Fruit fly (Drosophila melanogaster) whole organism, embryonic: ENCODE measurements around the gene CG14383.
A peak's percentile ranks its signal among the peaks of the same experiment; 100 is the strongest.

Experiments used
- Abd-B ChIP-seq: fragments of 200-800 bp; sonication (Bioruptor generic); optimal IDR thresholded peaks from 2 replicates; lab custom pipeline; 2018; ENCODE audit warnings: missing biosample characterization, mild to moderate bottlenecking, missing genetic modification characterization, moderate library complexity
- Ada2b ChIP-seq: fragments of 200-800 bp; sonication (Bioruptor generic); IDR thresholded peaks from 2 replicates; pipeline ENCODE4 v1.3.6; 2022; ENCODE audit warnings: missing biosample characterization, missing genetic modification characterization
- Bteb2 ChIP-seq: fragments of 200-800 bp; sonication (Bioruptor generic); optimal IDR thresholded peaks from 2 replicates; lab custom pipeline; 2016; ENCODE audit warnings: missing biosample characterization, missing genetic modification characterization
- CG10565 ChIP-seq: fragments of 200-800 bp; sonication (Bioruptor generic); optimal IDR thresholded peaks from 3 replicates; lab custom pipeline; 2016; ENCODE audit warnings: missing biosample characterization, mild to moderate bottlenecking, missing genetic modification characterization
- CG10654 ChIP-seq: fragments of 200-800 bp; sonication (Bioruptor generic); optimal IDR thresholded peaks from 2 replicates; lab custom pipeline; 2016; ENCODE audit warnings: missing biosample characterization, missing genetic modification characterization
- CG11504 ChIP-seq: fragments of 200-800 bp; sonication (Bioruptor generic); optimal IDR thresholded peaks from 3 replicates; lab custom pipeline; 2019; ENCODE audit warnings: missing biosample characterization, mild to moderate bottlenecking, missing genetic modification characterization, moderate library complexity
- CG11695 ChIP-seq: fragments of 200-800 bp; sonication (Bioruptor generic); IDR thresholded peaks from 3 replicates; pipeline ENCODE4 v1.3.6; 2022; ENCODE audit warnings: missing biosample characterization, missing genetic modification characterization
- CG11696 ChIP-seq: fragments of 200-800 bp; sonication (Bioruptor generic); IDR thresholded peaks from 2 replicates; pipeline ENCODE4 v1.3.6; 2022; ENCODE audit warnings: missing biosample characterization, missing genetic modification characterization
- CG12071 ChIP-seq: fragments of 200-800 bp; sonication (Bioruptor generic); optimal IDR thresholded peaks from 3 replicates; lab custom pipeline; 2018; ENCODE audit warnings: missing biosample characterization, mild to moderate bottlenecking, missing genetic modification characterization
- CG1233 ChIP-seq: fragments of 200-800 bp; sonication (Bioruptor generic); optimal IDR thresholded peaks from 4 replicates; lab custom pipeline; 2018; ENCODE audit warnings: missing biosample characterization, mild to moderate bottlenecking, missing genetic modification characterization
- CG12659 ChIP-seq: fragments of 200-800 bp; sonication (Bioruptor generic); optimal IDR thresholded peaks from 3 replicates; lab custom pipeline; 2017; ENCODE audit warnings: mild to moderate bottlenecking, missing biosample characterization, missing genetic modification reagents, missing genetic modification characterization
- CG13624 ChIP-seq: fragments of 200-800 bp; sonication (Bioruptor generic); optimal IDR thresholded peaks from 2 replicates; lab custom pipeline; 2016; ENCODE audit warnings: missing biosample characterization, missing genetic modification characterization
- CG13775 ChIP-seq: fragments of 200-800 bp; sonication (Bioruptor generic); optimal IDR thresholded peaks from 3 replicates; lab custom pipeline; 2017; ENCODE audit warnings: missing biosample characterization, mild to moderate bottlenecking, missing genetic modification characterization
- CG1602 ChIP-seq: fragments of 200-800 bp; sonication (Bioruptor generic); optimal IDR thresholded peaks from 3 replicates; lab custom pipeline; 2016; ENCODE audit warnings: missing biosample characterization, missing genetic modification characterization
- CG1603 ChIP-seq: fragments of 200-800 bp; sonication (Bioruptor generic); optimal IDR thresholded peaks from 2 replicates; lab custom pipeline; 2019; ENCODE audit warnings: missing biosample characterization, mild to moderate bottlenecking, missing genetic modification characterization, moderate library complexity
- CG1647 ChIP-seq: fragments of 200-800 bp; sonication (Bioruptor generic); optimal IDR thresholded peaks from 3 replicates; lab custom pipeline; 2016; ENCODE audit warnings: missing biosample characterization, missing genetic modification characterization
- CG2875 ChIP-seq: fragments of 200-800 bp; sonication (Bioruptor generic); optimal IDR thresholded peaks from 2 replicates; lab custom pipeline; 2017; ENCODE audit warnings: missing biosample characterization, mild to moderate bottlenecking, missing genetic modification characterization, missing genetic modification reagents
- CG30403 ChIP-seq: fragments of 200-800 bp; sonication (Bioruptor generic); optimal IDR thresholded peaks from 3 replicates; lab custom pipeline; 2016; ENCODE audit warnings: missing biosample characterization, missing genetic modification characterization
- CG3995 ChIP-seq: fragments of 200-800 bp; sonication (Bioruptor generic); optimal IDR thresholded peaks from 3 replicates; lab custom pipeline; 2016; ENCODE audit warnings: missing biosample characterization, missing genetic modification characterization
- CG4282 ChIP-seq: fragments of 200-800 bp; sonication (Bioruptor generic); optimal IDR thresholded peaks from 2 replicates; lab custom pipeline; 2016; ENCODE audit warnings: missing biosample characterization, missing genetic modification characterization
- CG4328 ChIP-seq: fragments of 200-800 bp; sonication (Bioruptor generic); optimal IDR thresholded peaks from 3 replicates; lab custom pipeline; 2017; ENCODE audit warnings: missing biosample characterization, missing genetic modification reagents, missing genetic modification characterization
- CG4360 ChIP-seq: fragments of 200-800 bp; sonication (Bioruptor generic); IDR thresholded peaks from 2 replicates; pipeline ENCODE4 v1.3.6; 2022; ENCODE audit warnings: missing biosample characterization, missing genetic modification characterization
- CG6175 ChIP-seq: fragments of 200-800 bp; sonication (Bioruptor generic); IDR thresholded peaks from 3 replicates; pipeline ENCODE4 v1.3.6; 2022; ENCODE audit warnings: missing biosample characterization, missing genetic modification characterization
- CG8281 ChIP-seq: fragments of 200-800 bp; sonication (Bioruptor generic); optimal IDR thresholded peaks from 2 replicates; lab custom pipeline; 2018; ENCODE audit warnings: missing biosample characterization, mild to moderate bottlenecking, missing genetic modification characterization, moderate library complexity
- CG8388 ChIP-seq: fragments of 200-800 bp; sonication (Bioruptor generic); optimal IDR thresholded peaks from 2 replicates; lab custom pipeline; 2019; ENCODE audit warnings: missing biosample characterization, mild to moderate bottlenecking, missing genetic modification characterization, moderate library complexity
- CG9215 ChIP-seq: fragments of 200-800 bp; sonication (Bioruptor generic); IDR thresholded peaks from 2 replicates; pipeline ENCODE4 v1.3.6; 2022; ENCODE audit warnings: missing biosample characterization, missing genetic modification characterization
- Dip2 ChIP-seq: fragments of 200-800 bp; sonication (Bioruptor generic); IDR thresholded peaks from 2 replicates; pipeline ENCODE4 v1.3.6; 2022; ENCODE audit warnings: missing biosample characterization, missing genetic modification characterization
- ERR ChIP-seq: fragments of 200-800 bp; sonication (Bioruptor generic); optimal IDR thresholded peaks from 2 replicates; lab custom pipeline; 2016; ENCODE audit warnings: missing biosample characterization, missing genetic modification characterization
- Elba2 ChIP-seq: fragments of 200-800 bp; sonication (Bioruptor generic); optimal IDR thresholded peaks from 3 replicates; lab custom pipeline; 2016; ENCODE audit warnings: missing biosample characterization, missing genetic modification characterization
- H2.0 ChIP-seq: fragments of 200-800 bp; sonication (Bioruptor generic); IDR thresholded peaks from 2 replicates; pipeline ENCODE4 v1.3.6; 2022; ENCODE audit warnings: missing biosample characterization, missing genetic modification characterization
- Hr3 ChIP-seq: fragments of 200-800 bp; sonication (Bioruptor generic); optimal IDR thresholded peaks from 3 replicates; lab custom pipeline; 2016; ENCODE audit warnings: missing biosample characterization, missing genetic modification characterization
- Lhr ChIP-seq: fragments of 200-800 bp; sonication (Bioruptor generic); optimal IDR thresholded peaks from 3 replicates; lab custom pipeline; 2017; ENCODE audit warnings: mild to moderate bottlenecking, missing biosample characterization, missing genetic modification reagents, missing genetic modification characterization
- Lpt ChIP-seq: fragments of >200 bp; optimal IDR thresholded peaks from 2 replicates; lab custom pipeline; 2018; ENCODE audit warnings: missing biosample characterization, missing genetic modification characterization
- Mad ChIP-seq: fragments of 200-800 bp; sonication (Bioruptor generic); optimal IDR thresholded peaks from 2 replicates; lab custom pipeline; 2016; ENCODE audit warnings: missing biosample characterization, missing genetic modification characterization
- Sry-δ ChIP-seq: fragments of 200-800 bp; sonication (Bioruptor generic); optimal IDR thresholded peaks from 2 replicates; lab custom pipeline; 2016; ENCODE audit warnings: missing biosample characterization, missing genetic modification characterization
- TFAM ChIP-seq: fragments of 200-800 bp; sonication (Bioruptor generic); optimal IDR thresholded peaks from 2 replicates; lab custom pipeline; 2017; ENCODE audit warnings: missing biosample characterization, missing genetic modification characterization, inconsistent platforms
- Taf1 ChIP-seq: fragments of 200-800 bp; sonication (Bioruptor generic); IDR thresholded peaks from 2 replicates; pipeline ENCODE4 v1.3.6; 2022; ENCODE audit warnings: missing biosample characterization, missing genetic modification characterization
- cad ChIP-seq: fragments of >200 bp; optimal IDR thresholded peaks from 2 replicates; lab custom pipeline; 2017; ENCODE audit warnings: missing biosample characterization, missing genetic modification characterization
- corto ChIP-seq: fragments of 200-800 bp; sonication (Bioruptor generic); optimal IDR thresholded peaks from 2 replicates; lab custom pipeline; 2016; ENCODE audit warnings: missing biosample characterization, mild to moderate bottlenecking, missing genetic modification characterization, moderate library complexity
- emc ChIP-seq: fragments of 200-800 bp; sonication (Bioruptor generic); optimal IDR thresholded peaks from 2 replicates; lab custom pipeline; 2016; ENCODE audit warnings: missing biosample characterization, missing genetic modification characterization
- fd96Cb ChIP-seq: fragments of 200-800 bp; sonication (Bioruptor generic); optimal IDR thresholded peaks from 2 replicates; lab custom pipeline; 2018; ENCODE audit warnings: missing biosample characterization, mild to moderate bottlenecking, missing genetic modification characterization, moderate library complexity
- gt ChIP-seq: fragments of 200-800 bp; sonication (Bioruptor generic); IDR thresholded peaks from 2 replicates; pipeline ENCODE4 v1.3.6; 2022; ENCODE audit warnings: missing biosample characterization, missing genetic modification characterization
- h ChIP-seq: fragments of >200 bp; optimal IDR thresholded peaks from 2 replicates; lab custom pipeline; 2017
- lmd ChIP-seq: fragments of 200-800 bp; sonication (Bioruptor generic); IDR thresholded peaks from 2 replicates; pipeline ENCODE4 v1.3.6; 2022; ENCODE audit warnings: missing biosample characterization, missing genetic modification characterization
- pzg ChIP-seq: fragments of 200-800 bp; sonication (Bioruptor generic); optimal IDR thresholded peaks from 3 replicates; lab custom pipeline; 2018; ENCODE audit warnings: missing biosample characterization, mild to moderate bottlenecking, missing genetic modification characterization, moderate library complexity
- salm ChIP-seq: fragments of 200-800 bp; sonication (Bioruptor generic); optimal IDR thresholded peaks from 2 replicates; lab custom pipeline; 2018; ENCODE audit warnings: missing biosample characterization, mild to moderate bottlenecking, missing genetic modification characterization
- sd ChIP-seq: fragments of 200-800 bp; sonication (Bioruptor generic); optimal IDR thresholded peaks from 3 replicates; lab custom pipeline; 2018; ENCODE audit warnings: missing biosample characterization, mild to moderate bottlenecking, missing genetic modification characterization, moderate library complexity
- sens ChIP-seq: fragments of 200-800 bp; sonication (Bioruptor generic); peaks from one replicate; lab custom pipeline; 2016; ENCODE audit warnings: missing biosample characterization, missing genetic modification characterization
- sens-2 ChIP-seq: fragments of 200-800 bp; sonication (Bioruptor generic); IDR thresholded peaks from 2 replicates; pipeline ENCODE4 v1.3.6; 2022; ENCODE audit warnings: missing biosample characterization, missing genetic modification characterization
- so ChIP-seq: fragments of 200-800 bp; sonication (Bioruptor generic); IDR thresholded peaks from 3 replicates; pipeline ENCODE4 v1.3.6; 2022; ENCODE audit warnings: missing biosample characterization, missing genetic modification characterization
- sob ChIP-seq: fragments of 200-800 bp; sonication (Bioruptor generic); IDR thresholded peaks from 2 replicates; pipeline ENCODE4 v1.3.6; 2022; ENCODE audit warnings: missing biosample characterization, missing genetic modification characterization
- ttk ChIP-seq: fragments of 200-800 bp; sonication (Bioruptor generic); IDR thresholded peaks from 2 replicates; pipeline ENCODE4 v2.1.2; 2022; ENCODE audit warnings: missing biosample characterization, missing genetic modification characterization
- yki ChIP-seq: fragments of >200 bp; optimal IDR thresholded peaks from 3 replicates; lab custom pipeline; 2018

Gene CG14383

dm6 chr3R:13014168-13014881, 26.0 kb upstream of the CG14383 start (continued):
- TF ChIP-seq sens (peak; percentile 40), CG1603 (tag; lab: Kevin White, UChicago) (peak; percentile 33), CG12659 (GFP tag; lab: Kevin White, UChicago) (no peak), sd (no peak), Dip2 (GFP tag; lab: Robert Waterston, UW) (no peak), Sry-δ (no peak), CG11696 (GFP tag; lab: Robert Waterston, UW) (no peak), so (GFP tag; lab: Robert Waterston, UW) (no peak), Elba2 (no peak), CG10654 (GFP tag; lab: Kevin White, UChicago) (no peak), salm (tag; lab: Kevin White, UChicago) (no peak), Lhr (GFP tag; lab: Kevin White, UChicago) (no peak), CG1233 (GFP tag; lab: Kevin White, UChicago) (no peak), CG11504 (tag; lab: Kevin White, UChicago) (peak; percentile 27), CG4360 (GFP tag; lab: Robert Waterston, UW) (no peak), CG6175 (GFP tag; lab: Robert Waterston, UW) (no peak), pzg (GFP tag; lab: Kevin White, UChicago) (no peak), CG4328 (GFP tag; lab: Kevin White, UChicago) (no peak), Lpt (GFP tag; lab: Kevin White, UChicago) (no peak), CG13624 (GFP tag; lab: Kevin White, UChicago) (peak; percentile 20), emc (no peak), ERR (no peak), Ada2b (GFP tag; lab: Robert Waterston, UW) (no peak), CG8281 (tag; lab: Kevin White, UChicago) (no peak), CG11695 (GFP tag; lab: Robert Waterston, UW) (0 out of 3 replicates have a peak, but pooled peaks have one; percentile 16), gt (no peak), H2.0 (GFP tag; lab: Robert Waterston, UW) (no peak), corto (GFP tag; lab: Kevin White, UChicago) (no peak), CG1602 (GFP tag; lab: Kevin White, UChicago) (no peak), sens-2 (GFP tag; lab: Robert Waterston, UW) (no peak), Bteb2 (GFP tag; lab: Kevin White, UChicago) (no peak), fd96Cb (no peak), Taf1 (no peak), h (lab: Kevin White, UChicago) (no peak), CG30403 (GFP tag; lab: Kevin White, UChicago) (no peak), CG1647 (no peak), sob (GFP tag; lab: Robert Waterston, UW) (no peak), CG10565 (GFP tag; lab: Kevin White, UChicago) (no peak), CG12071 (no peak), Hr3 (no peak), CG13775 (no peak), ttk (GFP tag; lab: Robert Waterston, UW) (no peak), Mad (GFP tag; lab: Kevin White, UChicago) (no peak), CG2875 (GFP tag; lab: Kevin White, UChicago) (no peak), lmd (no peak), CG3995 (GFP tag; lab: Kevin White, UChicago) (no peak), CG4282 (GFP tag; lab: Kevin White, UChicago) (no peak), CG8388 (GFP tag; lab: Kevin White, UChicago) (no peak), TFAM (GFP tag; lab: Kevin White, UChicago) (no peak), Abd-B (GFP tag; lab: Kevin White, UChicago) (no peak), CG9215 (GFP tag; lab: Robert Waterston, UW) (peak; percentile 26; the same call in 1 of the 2 replicates), cad (GFP tag; lab: Kevin White, UChicago) (no peak), yki (no peak)
